Fruit fly (Drosophila melanogaster) whole organism, pupa: ENCODE results near the gene goe.

Source experiments
- CG10348 ChIP-seq: fragments of 200-800 bp; sonication (Bioruptor generic); IDR thresholded peaks from 2 replicates; pipeline ENCODE4 v1.3.6; 2022; ENCODE audit warnings: missing biosample characterization, missing genetic modification characterization
- CG12605 ChIP-seq: fragments of 200-800 bp; sonication (Bioruptor generic); IDR thresholded peaks from 2 replicates; pipeline ENCODE4 v1.3.6; 2022; ENCODE audit warnings: missing biosample characterization, missing genetic modification characterization
- CG13204 ChIP-seq: fragments of 200-800 bp; sonication (Bioruptor generic); optimal IDR thresholded peaks from 2 replicates; lab custom pipeline; 2018; ENCODE audit warnings: missing biosample characterization, mild to moderate bottlenecking, missing genetic modification characterization, moderate library complexity
- CG14655 ChIP-seq: fragments of 200-800 bp; sonication (Bioruptor generic); optimal IDR thresholded peaks from 3 replicates; lab custom pipeline; 2017; ENCODE audit warnings: mild to moderate bottlenecking, missing biosample characterization, missing genetic modification reagents, missing genetic modification characterization
- CG15710 ChIP-seq: fragments of 200-800 bp; sonication (Bioruptor generic); optimal IDR thresholded peaks from 2 replicates; lab custom pipeline; 2018; ENCODE audit warnings: missing biosample characterization, mild to moderate bottlenecking, missing genetic modification characterization, moderate library complexity
- CG17806 ChIP-seq: fragments of 200-800 bp; sonication (Bioruptor generic); optimal IDR thresholded peaks from 2 replicates; lab custom pipeline; 2018; ENCODE audit warnings: missing biosample characterization, mild to moderate bottlenecking, missing genetic modification characterization, moderate library complexity
- CG32121 ChIP-seq: fragments of 200-800 bp; sonication (Bioruptor generic); IDR thresholded peaks from 2 replicates; pipeline ENCODE4 v1.3.6; 2022; ENCODE audit warnings: missing biosample characterization, missing genetic modification characterization
- CG34367 ChIP-seq: fragments of 200-800 bp; sonication (Bioruptor generic); optimal IDR thresholded peaks from 2 replicates; lab custom pipeline; 2018; ENCODE audit warnings: missing biosample characterization, mild to moderate bottlenecking, missing genetic modification characterization
- CG4496 ChIP-seq: fragments of 200-800 bp; sonication (Bioruptor generic); IDR thresholded peaks from 3 replicates; pipeline ENCODE4 v1.3.6; 2022; ENCODE audit warnings: missing biosample characterization, missing genetic modification characterization
- CG8159 ChIP-seq: fragments of 200-800 bp; sonication (Bioruptor generic); optimal IDR thresholded peaks from 3 replicates; lab custom pipeline; 2018; ENCODE audit warnings: missing biosample characterization, mild to moderate bottlenecking, missing genetic modification characterization, moderate library complexity
- CG8301 ChIP-seq: fragments of 200-800 bp; sonication (Bioruptor generic); optimal IDR thresholded peaks from 2 replicates; lab custom pipeline; 2018; ENCODE audit warnings: missing biosample characterization, mild to moderate bottlenecking, missing genetic modification characterization
- CG9948 ChIP-seq: fragments of 200-800 bp; sonication (Bioruptor generic); optimal IDR thresholded peaks from 2 replicates; lab custom pipeline; 2018; ENCODE audit warnings: missing biosample characterization, mild to moderate bottlenecking, missing genetic modification characterization, moderate library complexity
- D1 ChIP-seq: fragments of 200-800 bp; sonication (Bioruptor generic); optimal IDR thresholded peaks from 2 replicates; lab custom pipeline; 2018; ENCODE audit warnings: missing biosample characterization, mild to moderate bottlenecking, missing genetic modification characterization, moderate library complexity
- EcR ChIP-seq: fragments of 200-800 bp; sonication (Bioruptor generic); optimal IDR thresholded peaks from 3 replicates; lab custom pipeline; 2019; ENCODE audit warnings: missing biosample characterization, missing genetic modification characterization, mild to moderate bottlenecking, moderate library complexity, missing genetic modification reagents
- Ets98B ChIP-seq: fragments of 200-800 bp; sonication (Bioruptor generic); IDR thresholded peaks from 2 replicates; pipeline ENCODE4 v1.3.6; 2022; ENCODE audit warnings: missing biosample characterization, missing genetic modification characterization
- Pif1A ChIP-seq: fragments of 200-800 bp; sonication (Bioruptor generic); optimal IDR thresholded peaks from 3 replicates; lab custom pipeline; 2016; ENCODE audit warnings: missing biosample characterization, missing genetic modification characterization
- Pif1B ChIP-seq: fragments of 200-800 bp; sonication (Bioruptor generic); optimal IDR thresholded peaks from 3 replicates; lab custom pipeline; 2016; ENCODE audit warnings: missing biosample characterization, missing genetic modification characterization
- Snoo ChIP-seq: fragments of 200-800 bp; sonication (Bioruptor generic); optimal IDR thresholded peaks from 3 replicates; lab custom pipeline; 2017; ENCODE audit warnings: missing biosample characterization, mild to moderate bottlenecking, missing genetic modification characterization, inconsistent platforms
- fd96Ca ChIP-seq: fragments of 200-800 bp; sonication (Bioruptor generic); IDR thresholded peaks from 3 replicates; pipeline ENCODE4 v1.3.6; 2022; ENCODE audit warnings: missing biosample characterization, missing genetic modification characterization
- gl ChIP-seq: fragments of 200-800 bp; sonication (Bioruptor generic); optimal IDR thresholded peaks from 2 replicates; lab custom pipeline; 2018; ENCODE audit warnings: missing biosample characterization, mild to moderate bottlenecking, missing genetic modification characterization
- rn ChIP-seq: fragments of 200-800 bp; sonication (Bioruptor generic); IDR thresholded peaks from 2 replicates; pipeline ENCODE4 v1.3.6; 2022; ENCODE audit warnings: missing biosample characterization, missing genetic modification characterization

goe gene

dm6 chrX:16750712-16751578 is 765 bp downstream of the goe start:
- peak; percentile 89 for TF ChIP-seq CG8159 (tag; lab: Kevin White, UChicago)
- TF ChIP-seq gl (tag; lab: Kevin White, UChicago) = peak; percentile 89
- TF ChIP-seq EcR (GFP tag; lab: Kevin White, UChicago) = peak; percentile 61
- TF ChIP-seq Pif1A = peak; percentile 92
- peak; percentile 91 for TF ChIP-seq CG14655 (GFP tag; lab: Kevin White, UChicago)
- TF ChIP-seq Pif1B = peak; percentile 93
- peak; percentile 53 for TF ChIP-seq D1 (tag; lab: Kevin White, UChicago)
- TF ChIP-seq Ets98B (GFP tag; lab: Robert Waterston, UW) = peak; percentile 85
- peak; percentile 87 for TF ChIP-seq CG8301 (tag; lab: Kevin White, UChicago)
- TF ChIP-seq CG34367 (tag; lab: Kevin White, UChicago) = peak; percentile 92
- TF ChIP-seq Snoo (tag; lab: Kevin White, UChicago) = peak; percentile 89
- peak; percentile 87 for TF ChIP-seq CG4496 (GFP tag; lab: Robert Waterston, UW)
- peak; percentile 93 for TF ChIP-seq CG13204
- peak; percentile 82 for TF ChIP-seq CG32121 (GFP tag; lab: Robert Waterston, UW)
- TF ChIP-seq CG9948 (tag; lab: Kevin White, UChicago) = peak; percentile 87
- TF ChIP-seq CG15710 (tag; lab: Kevin White, UChicago) = peak; percentile 91
- peak; percentile 88 for TF ChIP-seq CG12605 (GFP tag; lab: Robert Waterston, UW)
- TF ChIP-seq fd96Ca (GFP tag; lab: Robert Waterston, UW) = peak; percentile 78
- 0 out of 2 replicates have a peak, but pooled peaks have one; percentile 16 for TF ChIP-seq rn
- no peak for TF ChIP-seq CG10348 (GFP tag; lab: Robert Waterston, UW)
- TF ChIP-seq CG17806 (tag; lab: Kevin White, UChicago) = peak; percentile 82

dm6 chrX:16749324-16749723 is 2.4 kb downstream of the goe start:
- TF ChIP-seq CG15710 (tag; lab: Kevin White, UChicago) = no peak
- no peak for TF ChIP-seq Pif1A
- no peak for TF ChIP-seq CG12605 (GFP tag; lab: Robert Waterston, UW)
- no peak for TF ChIP-seq Snoo (tag; lab: Kevin White, UChicago)
- TF ChIP-seq CG10348 (GFP tag; lab: Robert Waterston, UW) = no peak
- no peak for TF ChIP-seq Pif1B
- no peak for TF ChIP-seq CG32121 (GFP tag; lab: Robert Waterston, UW)
- no peak for TF ChIP-seq EcR (GFP tag; lab: Kevin White, UChicago)
- no peak for TF ChIP-seq CG34367 (tag; lab: Kevin White, UChicago)
- TF ChIP-seq CG17806 (tag; lab: Kevin White, UChicago) = no peak
- TF ChIP-seq fd96Ca (GFP tag; lab: Robert Waterston, UW) = no peak
- TF ChIP-seq CG9948 (tag; lab: Kevin White, UChicago) = no peak
- no peak for TF ChIP-seq CG14655 (GFP tag; lab: Kevin White, UChicago)
- TF ChIP-seq CG13204 = no peak
- TF ChIP-seq rn = no peak
- no peak for TF ChIP-seq D1 (tag; lab: Kevin White, UChicago)
- no peak for TF ChIP-seq Ets98B (GFP tag; lab: Robert Waterston, UW)
- no peak for TF ChIP-seq CG8159 (tag; lab: Kevin White, UChicago)
- TF ChIP-seq, all 21 proteins: peak for 0

dm6 chrX:16747467-16747866 is 4.2 kb downstream of the goe start:
- TF ChIP-seq EcR (GFP tag; lab: Kevin White, UChicago) (peak; percentile 11), CG32121 (GFP tag; lab: Robert Waterston, UW) (no peak), CG12605 (GFP tag; lab: Robert Waterston, UW) (no peak)

- TF ChIP-seq CG32121 (GFP tag; lab: Robert Waterston, UW) (no peak), CG17806 (tag; lab: Kevin White, UChicago) (no peak), CG14655 (GFP tag; lab: Kevin White, UChicago) (no peak), Ets98B (GFP tag; lab: Robert Waterston, UW) (no peak), Pif1A (no peak), CG13204 (no peak), CG10348 (GFP tag; lab: Robert Waterston, UW) (no peak), EcR (GFP tag; lab: Kevin White, UChicago) (no peak), CG34367 (tag; lab: Kevin White, UChicago) (no peak), Snoo (tag; lab: Kevin White, UChicago) (no peak), CG8159 (tag; lab: Kevin White, UChicago) (no peak), D1 (tag; lab: Kevin White, UChicago) (no peak), CG9948 (tag; lab: Kevin White, UChicago) (no peak), gl (tag; lab: Kevin White, UChicago) (no peak), CG4496 (GFP tag; lab: Robert Waterston, UW) (no peak), CG15710 (tag; lab: Kevin White, UChicago) (no peak)
- TF ChIP-seq, all 21 proteins: peak for 0
Measured at dm6 chrX:16746824-16747223, 4.9 kb downstream of the goe start.

- no peak for TF ChIP-seq CG10348 (GFP tag; lab: Robert Waterston, UW)
- TF ChIP-seq CG9948 (tag; lab: Kevin White, UChicago) = no peak
- TF ChIP-seq Ets98B (GFP tag; lab: Robert Waterston, UW) = no peak
- no peak for TF ChIP-seq EcR (GFP tag; lab: Kevin White, UChicago)
- TF ChIP-seq CG13204 = no peak
- TF ChIP-seq CG15710 (tag; lab: Kevin White, UChicago) = no peak
- no peak for TF ChIP-seq gl (tag; lab: Kevin White, UChicago)
- TF ChIP-seq CG34367 (tag; lab: Kevin White, UChicago) = no peak
- TF ChIP-seq CG8301 (tag; lab: Kevin White, UChicago) = no peak
- no peak for TF ChIP-seq Snoo (tag; lab: Kevin White, UChicago)
Measured at dm6 chrX:16745942-16746341, 5.8 kb downstream of the goe start.
